Worm (Caenorhabditis elegans): ENCODE data around the gene C01G12.3.

C01G12.3 gene

DNA sequence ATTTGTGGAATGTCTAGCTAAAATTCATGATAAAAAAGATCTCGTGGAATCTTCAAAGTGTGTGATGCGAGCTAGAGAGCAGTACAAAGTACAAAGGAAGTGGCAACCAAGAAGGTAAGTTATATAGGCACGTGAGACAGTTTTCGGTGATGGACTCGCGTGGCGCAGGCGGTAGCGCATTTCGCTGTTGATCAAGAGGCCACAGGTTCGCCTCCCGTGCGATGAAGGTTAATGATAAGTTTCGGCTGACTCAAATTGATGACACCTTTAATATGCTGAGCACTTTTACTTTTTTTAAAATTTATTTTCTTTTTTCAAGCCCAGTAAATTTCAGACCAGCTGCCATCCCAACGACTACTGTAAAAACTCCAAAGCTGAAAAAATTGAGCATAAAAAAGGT, 34.8 kb upstream of the C01G12.3 start (continued):
- TF ChIP-seq nhr-11 (tag; optimal IDR thresholded peaks at IDR 0.05) (no peak), ama-1 (optimal IDR thresholded peaks at IDR 0.05) (no peak), lim-7 (GFP tag; IDR thresholded peaks at IDR 0.05) (peak; percentile 96), daf-16 (GFP tag; optimal IDR thresholded peaks at IDR 0.05) (peak in 1 of 2 experiments; percentile 88), daf-16 (tag; optimal IDR thresholded peaks at IDR 0.05) (peak; percentile 67), aha-1 (tag) (no peak), nhr-25 (tag; optimal IDR thresholded peaks at IDR 0.05; ENCODE audit: borderline replicate concordance, insufficient read depth) (no peak), zip-11 (GFP tag; IDR thresholded peaks at IDR 0.05) (no peak), php-3 (GFP tag; IDR thresholded peaks at IDR 0.05) (no peak; the same call in 1 of the 2 replicates), lin-15B (tag; optimal IDR thresholded peaks at IDR 0.05) (no peak), ztf-11 (tag; optimal IDR thresholded peaks at IDR 0.05) (no peak), pha-4 (GFP tag; IDR thresholded peaks at IDR 0.05) (peak; percentile 82), pha-4 (tag; optimal IDR thresholded peaks at IDR 0.05) (no peak), pqm-1 (tag; optimal IDR thresholded peaks at IDR 0.05) (no peak), ceh-82 (tag; optimal IDR thresholded peaks at IDR 0.05) (no peak), spr-1 (tag; optimal IDR thresholded peaks at IDR 0.05) (peak; percentile 14), ZK337.2 (GFP tag; IDR thresholded peaks at IDR 0.05) (0 out of 2 replicates have a peak, but pooled peaks have one; percentile 17), jun-1 (tag; optimal IDR thresholded peaks at IDR 0.05) (no peak), hif-1 (tag; optimal IDR thresholded peaks at IDR 0.05) (no peak), mdl-1 (tag; optimal IDR thresholded peaks at IDR 0.05) (no peak), mdt-29 (GFP tag; IDR thresholded peaks at IDR 0.05) (0 out of 2 replicates have a peak, but pooled peaks have one; percentile 54), nhr-237 (tag; optimal IDR thresholded peaks at IDR 0.05) (no peak), zfp-2 (tag; optimal IDR thresholded peaks at IDR 0.05) (no peak), tra-1 (GFP tag; IDR thresholded peaks at IDR 0.05) (peak; percentile 85), vab-7 (GFP tag; IDR thresholded peaks at IDR 0.05) (peak; percentile 85), skn-1 (tag; optimal IDR thresholded peaks at IDR 0.05) (no peak), lin-38 (GFP tag; IDR thresholded peaks at IDR 0.05) (peak; percentile 77; the same call in 1 of the 2 replicates), Y75B8A.6 (GFP tag; IDR thresholded peaks at IDR 0.05) (no peak), daf-19 (GFP tag; conservative IDR thresholded peaks at IDR 0.05) (peak; percentile 76; the same call in 1 of the 2 replicates), ceh-62 (tag; optimal IDR thresholded peaks at IDR 0.05) (no peak), F10B5.3 (tag; optimal IDR thresholded peaks at IDR 0.05) (no peak), lin-1 (GFP tag; IDR thresholded peaks at IDR 0.05) (peak; percentile 79), madf-9 (GFP tag; conservative IDR thresholded peaks at IDR 0.05) (peak; percentile 66; the same call in 1 of the 2 replicates), tag-97 (GFP tag; IDR thresholded peaks at IDR 0.05) (no peak), gei-8 (GFP tag; optimal IDR thresholded peaks at IDR 0.05) (peak; percentile 32), spr-3 (GFP tag; optimal IDR thresholded peaks at IDR 0.05) (peak; percentile 63), ctbp-1 (GFP tag; IDR thresholded peaks at IDR 0.05) (peak; percentile 73), snpc-4 (tag; optimal IDR thresholded peaks at IDR 0.05) (no peak), unc-130 (GFP tag; optimal IDR thresholded peaks at IDR 0.05) (peak; percentile 39), Y105C5A.15 (GFP tag; IDR thresholded peaks at IDR 0.05) (peak; percentile 81; the same call in 1 of the 2 replicates), attf-4 (tag; optimal IDR thresholded peaks at IDR 0.05) (no peak), mes-2 (tag; optimal IDR thresholded peaks at IDR 0.05; ENCODE audit: poor library complexity, severe bottlenecking) (peak; percentile 78), ces-1 (GFP tag; optimal IDR thresholded peaks at IDR 0.05) (no peak), zfp-3 (GFP tag; conservative IDR thresholded peaks at IDR 0.05) (peak; percentile 71; the same call in 1 of the 2 replicates), dve-1 (tag; optimal IDR thresholded peaks at IDR 0.05; ENCODE audit: insufficient read depth) (peak; percentile 28), set-16 (GFP tag; IDR thresholded peaks at IDR 0.05) (peak; percentile 20; the same call in 1 of the 2 replicates), sdz-12 (GFP tag; optimal IDR thresholded peaks at IDR 0.05) (no peak), fkh-10 (GFP tag; optimal IDR thresholded peaks at IDR 0.05) (no peak), nhr-102 (tag; optimal IDR thresholded peaks at IDR 0.05) (peak; percentile 44), fos-1 (tag; optimal IDR thresholded peaks at IDR 0.05) (no peak), ceh-32 (tag; optimal IDR thresholded peaks at IDR 0.05; ENCODE audit: poor library complexity) (no peak), lir-3 (tag; optimal IDR thresholded peaks at IDR 0.05) (peak; percentile 42)
